Worm (Caenorhabditis elegans) whole organism, mixed stage, embryonic: ENCODE results near the gene C06A6.2.

Source experiments
- blmp-1 ChIP-seq: fragments of 150-350 bp; optimal IDR thresholded peaks from 2 replicates; lab custom pipeline; 2014; ENCODE audit warnings: missing biosample characterization, missing genetic modification characterization
- ces-1 ChIP-seq: fragments of 150-350 bp; optimal IDR thresholded peaks from 2 replicates; lab custom pipeline; 2014; ENCODE audit warnings: missing biosample characterization, missing genetic modification reagents, missing genetic modification characterization
- lin-13 ChIP-seq: fragments of 150-350 bp; optimal IDR thresholded peaks from 2 replicates; lab custom pipeline; 2014; ENCODE audit warnings: missing biosample characterization, missing genetic modification characterization
- nhr-237 ChIP-seq: fragments of 150-350 bp; optimal IDR thresholded peaks from 2 replicates; lab custom pipeline; 2014; ENCODE audit warnings: missing biosample characterization, missing genetic modification characterization
- pha-4 ChIP-seq: fragments of 150-350 bp; optimal IDR thresholded peaks from 2 replicates; lab custom pipeline; 2018; ENCODE audit warnings: missing biosample characterization, missing genetic modification reagents, missing genetic modification characterization
- sptf-1 ChIP-seq: sonication (generic microtip); optimal IDR thresholded peaks from 2 replicates; lab custom pipeline; 2017; ENCODE audit warnings: mild to moderate bottlenecking, missing genetic modification characterization, moderate library complexity, missing compliant biosample characterization
- ztf-11 ChIP-seq: fragments of 150-350 bp; optimal IDR thresholded peaks from 2 replicates; lab custom pipeline; 2014; ENCODE audit warnings: missing biosample characterization, missing genetic modification characterization

ce11 chrIV:7822524-7822923, 23.9 kb upstream of the C06A6.2 start, which contains the start of gene T14A8.2:
- TF ChIP-seq ces-1 (GFP tag; lab: Kevin White, UChicago) (no peak), lin-13 (tag; lab: Kevin White, UChicago) (no peak), nhr-237 (tag; lab: Kevin White, UChicago) (no peak), pha-4 (no peak), blmp-1 (tag; lab: Kevin White, UChicago) (no peak), sptf-1 (no peak), ztf-11 (tag; lab: Kevin White, UChicago) (no peak)
